Fruit fly (Drosophila melanogaster) whole organism, prepupa: Measurements from ENCODE around the gene Est-P.

Source experiments
- Blimp-1 ChIP-seq: fragments of 200-800 bp; sonication (Bioruptor generic); optimal IDR thresholded peaks from 3 replicates; lab custom pipeline; 2017; ENCODE audit warnings: missing biosample characterization, missing genetic modification characterization, mild to moderate bottlenecking, moderate library complexity, missing genetic modification reagents
- CG11294 ChIP-seq: fragments of 200-800 bp; sonication (Bioruptor generic); IDR thresholded peaks from 2 replicates; pipeline ENCODE4 v1.3.6; 2022; ENCODE audit warnings: missing biosample characterization, missing genetic modification characterization
- CG11762 ChIP-seq: fragments of 200-800 bp; sonication (Bioruptor generic); optimal IDR thresholded peaks from 3 replicates; lab custom pipeline; 2016; ENCODE audit warnings: missing biosample characterization, missing genetic modification characterization; ENCODE audit not compliant: insufficient read depth
- CG1621 ChIP-seq: fragments of 200-800 bp; sonication (Bioruptor generic); optimal IDR thresholded peaks from 3 replicates; lab custom pipeline; 2018; ENCODE audit warnings: missing biosample characterization, mild to moderate bottlenecking, missing genetic modification characterization
- CG3032 ChIP-seq: fragments of 200-800 bp; optimal IDR thresholded peaks from 2 replicates; lab custom pipeline; 2019; ENCODE audit warnings: missing biosample characterization, mild to moderate bottlenecking, missing genetic modification characterization, moderate library complexity
- CG31627 ChIP-seq: fragments of 200-800 bp; sonication (Bioruptor generic); optimal IDR thresholded peaks from 3 replicates; lab custom pipeline; 2016; ENCODE audit warnings: missing biosample characterization, missing genetic modification characterization
- CG32006 ChIP-seq: fragments of 200-800 bp; sonication (Bioruptor generic); optimal IDR thresholded peaks from 3 replicates; lab custom pipeline; 2017; ENCODE audit warnings: missing biosample characterization, mild to moderate bottlenecking, missing genetic modification characterization
- CG3919 ChIP-seq: fragments of 200-800 bp; sonication (Bioruptor generic); optimal IDR thresholded peaks from 3 replicates; lab custom pipeline; 2016; ENCODE audit warnings: missing biosample characterization, missing genetic modification characterization
- CG6276 ChIP-seq: fragments of 200-800 bp; sonication (Bioruptor generic); optimal IDR thresholded peaks from 2 replicates; lab custom pipeline; 2017; ENCODE audit warnings: missing biosample characterization, mild to moderate bottlenecking, missing genetic modification characterization
- CG6808 ChIP-seq: fragments of 200-800 bp; sonication (Bioruptor generic); optimal IDR thresholded peaks from 3 replicates; lab custom pipeline; 2017; ENCODE audit warnings: missing biosample characterization, missing genetic modification characterization, mild to moderate bottlenecking, moderate library complexity, missing genetic modification reagents
- CG9139 ChIP-seq: fragments of 200-800 bp; sonication (Bioruptor generic); optimal IDR thresholded peaks from 3 replicates; lab custom pipeline; 2017; ENCODE audit warnings: missing biosample characterization, mild to moderate bottlenecking, missing genetic modification characterization
- Eip75B ChIP-seq: fragments of 200-800 bp; sonication (Bioruptor generic); optimal IDR thresholded peaks from 3 replicates; lab custom pipeline; 2016; ENCODE audit warnings: missing biosample characterization, missing genetic modification characterization
- Eip78C ChIP-seq: fragments of 200-800 bp; sonication (Bioruptor generic); peaks from one replicate; lab custom pipeline; 2016; ENCODE audit warnings: missing biosample characterization, missing genetic modification characterization
- Eip93F ChIP-seq: fragments of 200-800 bp; sonication (Bioruptor generic); optimal IDR thresholded peaks from 2 replicates; lab custom pipeline; 2016; ENCODE audit warnings: missing biosample characterization, mild to moderate bottlenecking, missing genetic modification characterization
- Ets96B ChIP-seq: fragments of 200-800 bp; optimal IDR thresholded peaks from 2 replicates; lab custom pipeline; 2019; ENCODE audit warnings: missing biosample characterization, mild to moderate bottlenecking, missing genetic modification characterization, moderate library complexity
- Hr38 ChIP-seq: sonication (Bioruptor generic); optimal IDR thresholded peaks from 2 replicates; lab custom pipeline; 2016; ENCODE audit warnings: missing biosample characterization, missing genetic modification characterization
- Lpt ChIP-seq: fragments of 200-800 bp; sonication (Bioruptor generic); optimal IDR thresholded peaks from 3 replicates; lab custom pipeline; 2016; ENCODE audit warnings: missing biosample characterization, missing genetic modification characterization
- Met ChIP-seq: fragments of 200-800 bp; sonication (Bioruptor generic); optimal IDR thresholded peaks from 3 replicates; lab custom pipeline; 2016; ENCODE audit warnings: missing biosample characterization, missing genetic modification characterization
- Smox ChIP-seq: fragments of 200-800 bp; sonication (Bioruptor generic); optimal IDR thresholded peaks from 3 replicates; lab custom pipeline; 2016; ENCODE audit warnings: missing biosample characterization, missing genetic modification characterization
- Sox102F ChIP-seq: fragments of 200-800 bp; sonication (Bioruptor generic); optimal IDR thresholded peaks from 2 replicates; lab custom pipeline; 2016; ENCODE audit warnings: missing biosample characterization, mild to moderate bottlenecking, missing genetic modification characterization
- Sox15 ChIP-seq: fragments of 200-800 bp; sonication (Bioruptor generic); optimal IDR thresholded peaks from 3 replicates; lab custom pipeline; 2016; ENCODE audit warnings: missing biosample characterization, missing genetic modification characterization
- achi ChIP-seq: fragments of 200-800 bp; sonication (Bioruptor generic); optimal IDR thresholded peaks from 3 replicates; lab custom pipeline; 2016; ENCODE audit warnings: missing biosample characterization, missing genetic modification characterization
- cyc ChIP-seq: fragments of 200-800 bp; sonication (Bioruptor generic); optimal IDR thresholded peaks from 3 replicates; lab custom pipeline; 2016; ENCODE audit warnings: missing biosample characterization, missing genetic modification characterization
- dac ChIP-seq: fragments of 200-800 bp; sonication (Bioruptor generic); optimal IDR thresholded peaks from 2 replicates; lab custom pipeline; 2017; ENCODE audit warnings: missing biosample characterization, mild to moderate bottlenecking, missing genetic modification characterization
- eg ChIP-seq: fragments of 200-800 bp; sonication (Bioruptor generic); IDR thresholded peaks from 3 replicates; pipeline ENCODE4 v1.3.6; 2022; ENCODE audit warnings: missing biosample characterization, missing genetic modification characterization
- net ChIP-seq: fragments of 200-800 bp; sonication (Bioruptor generic); optimal IDR thresholded peaks from 3 replicates; lab custom pipeline; 2016; ENCODE audit warnings: missing biosample characterization, missing genetic modification characterization
- pdm3 ChIP-seq: fragments of 200-800 bp; sonication (Bioruptor generic); optimal IDR thresholded peaks from 3 replicates; lab custom pipeline; 2016; ENCODE audit warnings: missing biosample characterization, missing genetic modification characterization
- salr ChIP-seq, 2 experiments: fragments of 200-800 bp; sonication (Bioruptor generic); optimal IDR thresholded peaks; 3 replicates each; lab custom pipeline; 2016 to 2018; ENCODE audit warnings: missing biosample characterization in 2 of 2, missing genetic modification characterization in 2 of 2, mild to moderate bottlenecking in 1 of 2
- spab ChIP-seq: fragments of 200-800 bp; sonication (Bioruptor generic); optimal IDR thresholded peaks from 2 replicates; lab custom pipeline; 2017; ENCODE audit warnings: missing biosample characterization, mild to moderate bottlenecking, missing genetic modification characterization, missing genetic modification reagents
- ss ChIP-seq, 2 experiments: fragments of 200-800 bp; sonication (Bioruptor generic); optimal IDR thresholded peaks; 2 replicates in 1 of 2; 3 replicates in 1 of 2; lab custom pipeline; 2017 to 2018; ENCODE audit warnings: mild to moderate bottlenecking in 2 of 2, missing biosample characterization in 2 of 2, missing genetic modification characterization in 2 of 2, moderate library complexity in 1 of 2
- svp ChIP-seq: fragments of 200-800 bp; sonication (Bioruptor generic); peaks from one replicate; lab custom pipeline; 2016; ENCODE audit warnings: missing biosample characterization, missing genetic modification characterization

Gene Est-P

dm6 chr3L:12175382-12175781 lies 15.2 kb upstream of the Est-P start, which contains the start of gene Rh7:
TSS of gene Rh7 (minus strand) at chr3L:12175482.
- TF ChIP-seq Sox15 (GFP tag; lab: Kevin White, UChicago) (no peak), dac (GFP tag; lab: Kevin White, UChicago) (no peak), CG11294 (GFP tag; lab: Robert Waterston, UW) (no peak), svp (GFP tag; lab: Kevin White, UChicago) (peak; percentile 27), CG11762 (GFP tag; lab: Kevin White, UChicago) (no peak), Lpt (GFP tag; lab: Kevin White, UChicago) (no peak), achi (no peak), CG32006 (GFP tag; lab: Kevin White, UChicago) (no peak)

DNA sequence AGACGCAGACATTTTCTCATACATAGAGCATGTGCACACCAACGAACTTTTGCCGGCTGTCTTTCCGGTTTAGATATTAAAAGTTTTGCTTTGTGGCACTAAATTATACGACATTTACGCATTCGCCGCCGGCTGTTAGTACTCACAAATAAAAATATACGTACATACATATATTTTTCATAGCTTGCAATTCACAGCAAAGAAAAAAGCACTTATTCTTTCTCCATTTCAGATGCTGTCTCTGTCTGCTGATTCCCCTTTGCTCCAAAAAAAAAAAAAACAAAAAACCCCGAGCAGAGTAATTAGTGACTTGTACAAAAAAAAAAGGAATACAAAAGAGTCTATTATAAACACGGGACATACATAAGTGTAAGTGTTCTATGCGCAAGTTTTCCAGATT lies 13.2 kb upstream of the Est-P start, which contains the start of gene CAH2:
TSS of gene CAH2 (plus strand) at position 301 of the 400 bp plus-strand sequence.
- TF ChIP-seq Ets96B (no peak), CG6808 (no peak), Eip93F (no peak), Met (GFP tag; lab: Kevin White, UChicago) (no peak), CG1621 (no peak), Smox (GFP tag; lab: Kevin White, UChicago) (no peak), Blimp-1 (GFP tag; lab: Kevin White, UChicago) (no peak), net (GFP tag; lab: Kevin White, UChicago) (no peak), CG11294 (GFP tag; lab: Robert Waterston, UW) (no peak), Sox15 (GFP tag; lab: Kevin White, UChicago) (no peak), CG9139 (GFP tag; lab: Kevin White, UChicago) (no peak), eg (GFP tag; lab: Robert Waterston, UW) (no peak), ss (GFP tag; optimal IDR thresholded peaks at IDR 0.05; lab: Kevin White, UChicago) (no peak), CG6276 (GFP tag; lab: Kevin White, UChicago) (no peak), pdm3 (GFP tag; lab: Kevin White, UChicago) (no peak), salr (GFP tag; optimal IDR thresholded peaks at IDR 0.05; lab: Kevin White, UChicago) (no peak), spab (GFP tag; lab: Kevin White, UChicago) (no peak)
- TF ChIP-seq, all 60 proteins: peak for 0

DNA sequence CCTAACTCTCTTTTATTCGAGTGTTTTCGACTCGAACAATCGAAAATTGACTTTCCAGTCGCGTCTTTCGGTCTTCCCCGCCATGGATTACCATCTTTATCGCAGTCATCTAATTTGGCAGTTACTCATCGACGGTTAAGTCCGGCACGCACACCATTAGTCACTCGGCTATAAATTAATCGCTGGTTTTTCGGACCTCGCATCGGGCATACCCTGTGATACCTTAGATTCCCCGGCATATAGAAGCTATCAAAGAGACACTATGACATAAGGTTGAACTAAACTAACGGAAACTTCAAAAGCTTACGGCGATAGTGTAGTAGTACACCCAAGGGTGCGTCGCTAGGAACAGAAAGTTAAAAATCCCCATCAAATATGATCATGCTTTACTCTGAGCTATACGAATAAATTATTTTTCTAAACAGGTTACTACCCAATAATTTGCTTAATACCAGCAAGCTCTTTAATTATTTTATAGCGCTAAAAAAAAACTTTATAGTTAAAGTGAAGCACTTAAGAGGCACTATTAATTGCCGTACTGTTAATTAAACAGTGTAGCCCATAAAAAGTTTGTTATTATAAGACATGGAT lies 11.6 kb upstream of the Est-P start:
- no peak for TF ChIP-seq CG11762 (GFP tag; lab: Kevin White, UChicago)
- TF ChIP-seq Sox102F (GFP tag; lab: Kevin White, UChicago), result no peak
- no peak for TF ChIP-seq CG9139 (GFP tag; lab: Kevin White, UChicago)
- no peak for TF ChIP-seq Met (GFP tag; lab: Kevin White, UChicago)
- TF ChIP-seq Eip75B (GFP tag; lab: Kevin White, UChicago), result no peak
- TF ChIP-seq Eip78C, result no peak
- no peak for TF ChIP-seq cyc (GFP tag; lab: Kevin White, UChicago)
- TF ChIP-seq Smox (GFP tag; lab: Kevin White, UChicago), result no peak
- TF ChIP-seq dac (GFP tag; lab: Kevin White, UChicago), result no peak
- no peak for TF ChIP-seq CG31627 (GFP tag; lab: Kevin White, UChicago)
- TF ChIP-seq CG3919 (GFP tag; lab: Kevin White, UChicago), result no peak
- no peak for TF ChIP-seq CG3032 (tag; lab: Kevin White, UChicago)

dm6 chr3L:12183967-12184366 lies 6.6 kb upstream of the Est-P start:
- TF ChIP-seq CG3032 (tag; lab: Kevin White, UChicago) (no peak), svp (GFP tag; lab: Kevin White, UChicago) (peak; percentile 44)
- TF ChIP-seq, all 60 proteins: peak for 1

- TF ChIP-seq Hr38 (GFP tag; lab: Kevin White, UChicago) (no peak), svp (GFP tag; lab: Kevin White, UChicago) (peak; percentile 71)
Observed at dm6 chr3L:12184564-12185034, 5.9 kb upstream of the Est-P start, which contains the start of gene Miox. TSS of gene Miox (plus strand) at chr3L:12184984.
